Worm (Caenorhabditis elegans): Measurements from ENCODE around the gene str-243.

Gene str-243

DNA sequence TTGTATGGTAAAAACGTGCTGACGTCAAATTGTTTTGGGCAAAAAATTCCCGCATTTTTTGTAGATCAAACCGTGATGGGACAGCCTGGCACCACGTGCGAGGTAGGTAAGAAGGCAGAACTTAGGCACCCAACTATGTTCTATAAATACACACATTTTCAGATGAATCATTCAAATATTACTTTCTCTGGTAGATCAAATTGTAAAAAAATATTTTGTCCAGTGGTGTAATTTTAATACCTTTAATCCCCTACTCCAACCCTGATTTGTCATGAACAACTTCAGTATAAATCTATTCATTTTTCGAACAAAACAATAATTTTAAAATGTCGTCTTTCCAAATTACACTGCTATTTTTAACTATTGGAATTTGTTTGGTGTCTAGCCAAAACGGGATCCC lies 28.1 kb upstream of the str-243 start, which contains the start of gene spig-7:
Gene spig-7, plus strand, starts transcription at position 301 of the 400 bp plus-strand sequence.
- TF ChIP-seq ref-1 (GFP tag; conservative IDR thresholded peaks at IDR 0.05) (no peak), klf-2 (GFP tag; conservative IDR thresholded peaks at IDR 0.05) (no peak), tab-1 (GFP tag; IDR thresholded peaks at IDR 0.05) (no peak), med-1 (GFP tag; optimal IDR thresholded peaks at IDR 0.05; ENCODE audit: insufficient read depth) (no peak), cog-1 (tag; optimal IDR thresholded peaks at IDR 0.05) (no peak)

ce11 chrV:1495334-1495733 lies 27.3 kb upstream of the str-243 start, which contains the start of gene C38C3.3:
C38C3.3 (plus strand) TSS chrV:1495634.
- TF ChIP-seq klf-2 (GFP tag; conservative IDR thresholded peaks at IDR 0.05) (no peak), cog-1 (tag; optimal IDR thresholded peaks at IDR 0.05) (no peak), tab-1 (GFP tag; IDR thresholded peaks at IDR 0.05) (no peak), ref-1 (GFP tag; conservative IDR thresholded peaks at IDR 0.05) (no peak), ztf-23 (GFP tag; IDR thresholded peaks at IDR 0.05) (no peak), T22C8.4 (GFP tag; IDR thresholded peaks at IDR 0.05) (no peak), flt-1 (GFP tag; IDR thresholded peaks at IDR 0.05) (no peak), med-1 (GFP tag; optimal IDR thresholded peaks at IDR 0.05; ENCODE audit: insufficient read depth) (no peak), ztf-29 (GFP tag; IDR thresholded peaks at IDR 0.05) (no peak)

DNA sequence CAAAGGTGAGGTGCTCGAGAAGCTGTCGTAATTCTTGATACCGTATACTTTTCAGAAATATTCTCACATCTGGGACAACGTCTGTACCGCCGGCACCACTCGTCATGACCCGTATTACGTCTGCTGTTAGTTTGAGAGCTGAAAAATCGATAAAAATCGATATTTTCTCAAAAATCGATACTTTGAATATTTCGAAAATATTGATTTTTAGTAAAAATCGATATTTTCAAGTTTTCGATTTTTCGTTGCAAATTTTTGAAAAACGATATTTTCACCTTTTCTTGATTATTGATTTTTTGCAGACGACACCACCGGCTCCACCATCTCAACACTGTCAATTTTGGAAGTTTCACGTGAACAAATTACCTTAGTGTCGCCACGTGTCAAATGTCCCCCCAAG lies 26.8 kb upstream of the str-243 start:
- TF ChIP-seq flt-1 (GFP tag; IDR thresholded peaks at IDR 0.05): no peak
- peak; percentile 80 for TF ChIP-seq T22C8.4 (GFP tag; IDR thresholded peaks at IDR 0.05)
- TF ChIP-seq tab-1 (GFP tag; IDR thresholded peaks at IDR 0.05): no peak
- no peak for TF ChIP-seq med-1 (GFP tag; optimal IDR thresholded peaks at IDR 0.05; ENCODE audit: insufficient read depth)
- TF ChIP-seq ref-1 (GFP tag; conservative IDR thresholded peaks at IDR 0.05): no peak
- TF ChIP-seq ztf-29 (GFP tag; IDR thresholded peaks at IDR 0.05): no peak
- no peak for TF ChIP-seq klf-2 (GFP tag; conservative IDR thresholded peaks at IDR 0.05)
- TF ChIP-seq ztf-23 (GFP tag; IDR thresholded peaks at IDR 0.05): no peak
- no peak for TF ChIP-seq cog-1 (tag; optimal IDR thresholded peaks at IDR 0.05)

DNA sequence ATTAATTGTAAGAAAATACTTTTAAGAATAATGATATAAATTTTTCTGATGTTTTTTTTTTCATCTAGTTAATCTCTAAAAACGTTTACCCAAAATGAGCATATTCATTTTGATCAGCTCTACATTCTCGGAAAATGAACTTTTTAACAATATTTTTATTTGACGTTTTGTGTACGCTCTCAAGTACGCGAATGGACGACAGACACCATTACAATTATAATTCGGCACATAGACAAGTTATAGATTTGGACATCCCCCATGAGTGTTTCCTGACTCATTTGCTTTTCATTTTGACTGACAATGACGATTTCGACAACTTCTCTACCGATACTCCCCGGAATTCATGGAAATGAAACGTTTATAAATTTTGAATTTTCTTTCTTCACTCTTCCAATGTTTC lies 23.4 kb upstream of the str-243 start, which contains the start of gene sru-27:
Gene sru-27, plus strand, starts transcription at position 301 of the 400 bp plus-strand sequence.
- TF ChIP-seq med-1 (GFP tag; optimal IDR thresholded peaks at IDR 0.05; ENCODE audit: insufficient read depth): no peak

ce11 chrV:1505995-1506394 lies 16.6 kb upstream of the str-243 start, which contains the start of gene sru-28:
sru-28 (plus strand) TSS chrV:1506295.
- TF ChIP-seq tab-1 (GFP tag; IDR thresholded peaks at IDR 0.05): no peak
- TF ChIP-seq cog-1 (tag; optimal IDR thresholded peaks at IDR 0.05): no peak
- no peak for TF ChIP-seq klf-2 (GFP tag; conservative IDR thresholded peaks at IDR 0.05)
- TF ChIP-seq ztf-29 (GFP tag; IDR thresholded peaks at IDR 0.05): no peak
- TF ChIP-seq med-1 (GFP tag; optimal IDR thresholded peaks at IDR 0.05; ENCODE audit: insufficient read depth): no peak
- no peak for TF ChIP-seq flt-1 (GFP tag; IDR thresholded peaks at IDR 0.05)
- TF ChIP-seq ref-1 (GFP tag; conservative IDR thresholded peaks at IDR 0.05): no peak
- TF ChIP-seq ztf-23 (GFP tag; IDR thresholded peaks at IDR 0.05): no peak
- TF ChIP-seq T22C8.4 (GFP tag; IDR thresholded peaks at IDR 0.05): no peak

DNA sequence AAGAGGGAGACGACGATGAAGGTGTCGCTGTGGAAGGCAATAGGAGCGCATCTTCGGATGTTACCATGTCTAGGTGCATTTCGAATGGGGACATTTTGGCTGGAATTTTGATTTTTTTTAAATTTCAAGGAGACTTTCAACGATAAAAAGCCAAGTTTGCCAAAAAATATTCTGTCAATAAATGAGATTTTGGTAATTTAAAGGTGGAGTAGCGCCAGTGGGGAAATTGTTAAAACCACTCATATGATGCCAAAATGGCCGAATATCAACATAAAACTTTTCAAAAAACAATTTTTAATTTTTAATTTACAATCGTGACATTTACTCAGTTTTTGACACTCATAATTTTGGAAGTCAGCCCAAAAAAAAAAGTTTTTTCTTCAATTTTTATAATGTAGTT lies 11.0 kb upstream of the str-243 start, which contains the start of gene nhr-260:
Gene nhr-260, minus strand, starts transcription at position 101 of the 400 bp plus-strand sequence.
- TF ChIP-seq cog-1 (tag; optimal IDR thresholded peaks at IDR 0.05) (no peak), ref-1 (GFP tag; conservative IDR thresholded peaks at IDR 0.05) (no peak), flt-1 (GFP tag; IDR thresholded peaks at IDR 0.05) (no peak), ztf-23 (GFP tag; IDR thresholded peaks at IDR 0.05) (no peak), klf-2 (GFP tag; conservative IDR thresholded peaks at IDR 0.05) (no peak), T22C8.4 (GFP tag; IDR thresholded peaks at IDR 0.05) (no peak), tab-1 (GFP tag; IDR thresholded peaks at IDR 0.05) (no peak), med-1 (GFP tag; optimal IDR thresholded peaks at IDR 0.05; ENCODE audit: insufficient read depth) (no peak), ztf-29 (GFP tag; IDR thresholded peaks at IDR 0.05) (no peak)

- TF ChIP-seq tab-1 (GFP tag; IDR thresholded peaks at IDR 0.05) (no peak), T22C8.4 (GFP tag; IDR thresholded peaks at IDR 0.05) (no peak), ref-1 (GFP tag; conservative IDR thresholded peaks at IDR 0.05) (no peak), med-1 (GFP tag; optimal IDR thresholded peaks at IDR 0.05; ENCODE audit: insufficient read depth) (no peak), ztf-23 (GFP tag; IDR thresholded peaks at IDR 0.05) (no peak), flt-1 (GFP tag; IDR thresholded peaks at IDR 0.05) (no peak), cog-1 (tag; optimal IDR thresholded peaks at IDR 0.05) (no peak), ztf-29 (GFP tag; IDR thresholded peaks at IDR 0.05) (no peak), klf-2 (GFP tag; conservative IDR thresholded peaks at IDR 0.05) (no peak)
Measured at ce11 chrV:1521845-1522244, 740 bp upstream of the str-243 start, which contains the start of gene str-240. str-240 (minus strand) TSS chrV:1521945.

DNA sequence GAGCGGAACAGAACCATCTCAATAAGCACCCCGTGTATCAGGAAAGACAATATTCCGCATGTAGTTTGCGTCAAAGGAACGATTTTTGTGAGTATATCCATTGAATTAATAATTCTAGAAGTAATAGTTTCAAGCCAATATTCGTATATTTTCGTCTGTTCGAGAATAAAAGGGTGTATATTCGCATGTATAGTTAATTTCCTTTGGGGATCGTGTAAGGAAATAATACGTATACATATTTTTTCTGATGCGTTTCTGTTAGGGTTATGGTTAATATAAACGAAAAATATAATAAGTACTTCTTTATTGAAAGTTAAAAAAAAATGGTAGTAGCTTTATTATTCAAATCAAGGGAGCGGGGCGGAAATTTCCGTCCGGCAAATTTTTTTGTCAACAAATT lies 5.4 kb downstream of the str-243 start, which contains the start of gene str-236:
Gene str-236, minus strand, starts transcription at position 101 of the 400 bp plus-strand sequence.
- TF ChIP-seq flt-1 (GFP tag; IDR thresholded peaks at IDR 0.05): no peak
- TF ChIP-seq tab-1 (GFP tag; IDR thresholded peaks at IDR 0.05): no peak

DNA sequence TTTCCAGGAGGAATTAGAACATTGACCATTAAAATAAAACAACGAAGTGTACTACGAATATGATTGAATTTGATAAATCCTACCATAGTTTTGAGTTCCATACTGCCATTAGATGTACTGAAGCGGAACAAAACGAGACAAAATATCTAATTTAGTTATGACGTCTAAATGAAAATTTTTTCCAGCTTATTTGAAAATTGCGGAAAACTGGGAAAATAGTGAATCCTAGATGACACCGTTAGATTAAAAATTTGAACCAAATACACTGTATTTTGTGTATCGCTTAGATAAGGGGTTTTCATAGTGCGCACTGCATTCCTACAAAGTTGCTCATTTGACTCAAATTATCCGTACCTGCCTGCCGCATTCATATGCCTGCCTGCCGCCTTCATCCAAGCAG lies 8.6 kb downstream of the str-243 start, which contains the start of gene K02H11.4:
Gene K02H11.4, minus strand, starts transcription at position 101 of the 400 bp plus-strand sequence.
- no peak for TF ChIP-seq ref-1 (GFP tag; conservative IDR thresholded peaks at IDR 0.05)
- TF ChIP-seq T22C8.4 (GFP tag; IDR thresholded peaks at IDR 0.05): no peak
- TF ChIP-seq cog-1 (tag; optimal IDR thresholded peaks at IDR 0.05): no peak
- TF ChIP-seq flt-1 (GFP tag; IDR thresholded peaks at IDR 0.05): no peak
- no peak for TF ChIP-seq klf-2 (GFP tag; conservative IDR thresholded peaks at IDR 0.05)

- no peak for TF ChIP-seq ztf-29 (GFP tag; IDR thresholded peaks at IDR 0.05)
- no peak for TF ChIP-seq ref-1 (GFP tag; conservative IDR thresholded peaks at IDR 0.05)
- no peak for TF ChIP-seq klf-2 (GFP tag; conservative IDR thresholded peaks at IDR 0.05)
- no peak for TF ChIP-seq flt-1 (GFP tag; IDR thresholded peaks at IDR 0.05)
- TF ChIP-seq ztf-23 (GFP tag; IDR thresholded peaks at IDR 0.05): no peak
- TF ChIP-seq cog-1 (tag; optimal IDR thresholded peaks at IDR 0.05): no peak
- no peak for TF ChIP-seq tab-1 (GFP tag; IDR thresholded peaks at IDR 0.05)
- TF ChIP-seq T22C8.4 (GFP tag; IDR thresholded peaks at IDR 0.05): no peak
- no peak for TF ChIP-seq med-1 (GFP tag; optimal IDR thresholded peaks at IDR 0.05; ENCODE audit: insufficient read depth)
Measured at ce11 chrV:1532455-1532854, 9.9 kb downstream of the str-243 start.

Measured in whole organism, midembryonic.